Worm (Caenorhabditis elegans): ENCODE measurements around the gene C35B1.2.

Gene C35B1.2

DNA sequence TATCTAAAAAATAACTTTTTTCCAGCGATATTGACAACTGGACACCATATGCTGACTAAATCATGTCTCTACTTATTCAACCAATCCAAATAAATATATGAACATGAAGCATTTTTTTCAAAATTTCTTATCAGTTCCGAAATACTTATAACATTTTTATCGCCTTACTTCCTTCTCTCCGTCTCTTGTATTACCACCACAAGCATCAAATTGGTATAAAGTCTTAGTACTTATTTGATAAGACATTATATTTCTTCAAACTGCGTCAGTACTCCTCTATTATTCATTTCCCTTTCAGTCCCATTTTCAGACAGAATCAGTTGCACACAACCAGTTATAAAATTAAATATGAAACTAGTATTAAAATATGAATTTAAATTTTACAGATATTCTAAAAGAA, 61.9 kb downstream of the C35B1.2 start:
- no peak for TF ChIP-seq him-1 (tag; optimal IDR thresholded peaks at IDR 0.05)
- TF ChIP-seq dao-5 (tag; optimal IDR thresholded peaks at IDR 0.05) = no peak
- TF ChIP-seq W03F9.2 (tag; optimal IDR thresholded peaks at IDR 0.05) = no peak

DNA sequence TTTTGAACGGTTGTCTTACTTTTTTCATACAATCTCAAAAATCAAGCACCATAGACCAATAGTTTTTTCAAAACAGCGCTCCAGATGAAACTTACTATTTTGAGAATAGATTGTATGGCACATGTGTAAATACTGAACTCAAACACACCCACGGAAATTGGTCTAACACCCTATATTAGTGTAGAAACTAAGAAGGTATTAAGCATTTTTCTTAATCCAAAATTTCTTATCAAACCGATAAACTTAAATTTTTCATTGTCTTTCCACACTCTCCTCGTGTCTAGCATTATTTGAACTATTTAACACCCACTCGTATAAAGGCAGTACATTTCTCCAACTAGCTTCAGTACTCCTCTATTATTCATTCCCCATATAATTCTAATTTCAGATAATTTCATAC, 64.1 kb downstream of the C35B1.2 start:
- TF ChIP-seq W03F9.2 (tag; optimal IDR thresholded peaks at IDR 0.05) = no peak
- no peak for TF ChIP-seq dao-5 (tag; optimal IDR thresholded peaks at IDR 0.05)
- TF ChIP-seq him-1 (tag; optimal IDR thresholded peaks at IDR 0.05) = no peak

DNA sequence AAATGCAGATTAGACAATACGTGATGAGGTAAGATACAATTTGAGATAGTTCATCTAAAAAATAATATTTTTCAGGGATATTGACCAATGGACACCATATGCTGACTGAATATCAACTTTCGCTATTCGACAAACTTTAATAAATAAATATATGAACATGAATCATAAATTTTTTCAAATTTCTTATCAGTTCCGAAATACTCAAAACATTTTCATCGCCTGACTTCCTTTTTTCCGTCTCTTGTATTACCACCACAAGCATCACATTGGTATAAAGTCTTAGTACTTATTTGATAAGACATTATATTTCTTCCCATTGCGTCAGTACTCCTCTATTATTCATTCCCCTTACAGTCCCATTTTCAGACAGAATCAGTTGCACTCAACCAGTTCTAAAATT, 66.1 kb downstream of the C35B1.2 start, which contains the start of the genes K08D10.10 and R07C12.1:
Gene K08D10.10, plus strand, starts transcription at position 93 of the 400 bp plus-strand sequence.
Gene R07C12.1, plus strand, starts transcription at position 314 of the 400 bp plus-strand sequence.
- no peak for TF ChIP-seq him-1 (tag; optimal IDR thresholded peaks at IDR 0.05)
- no peak for TF ChIP-seq dao-5 (tag; optimal IDR thresholded peaks at IDR 0.05)
- TF ChIP-seq W03F9.2 (tag; optimal IDR thresholded peaks at IDR 0.05) = no peak

All from whole organism, L4/young adult.